Worm (Caenorhabditis elegans): ENCODE results near the gene set-22.

Gene set-22

ce11 chrV:10432607-10433006 lies 4.1 kb upstream of the set-22 start (continued):
- TF ChIP-seq R02D3.7 (tag; optimal IDR thresholded peaks at IDR 0.05) (no peak), fkh-10 (GFP tag; optimal IDR thresholded peaks at IDR 0.05) (no peak), nhr-42 (GFP tag; IDR thresholded peaks at IDR 0.05) (no peak), php-3 (GFP tag; IDR thresholded peaks at IDR 0.05) (peak; percentile 89), unc-130 (GFP tag; optimal IDR thresholded peaks at IDR 0.05) (no peak), vab-7 (GFP tag; IDR thresholded peaks at IDR 0.05) (no peak), nhr-28 (tag; optimal IDR thresholded peaks at IDR 0.05) (peak; percentile 87), lin-38 (GFP tag; IDR thresholded peaks at IDR 0.05) (no peak), mxl-3 (GFP tag; optimal IDR thresholded peaks at IDR 0.05) (no peak), ceh-44 (GFP tag; IDR thresholded peaks at IDR 0.05) (no peak), egl-43 (GFP tag; IDR thresholded peaks at IDR 0.05) (no peak), zag-1 (tag; optimal IDR thresholded peaks at IDR 0.05) (no peak), egl-27 (tag; optimal IDR thresholded peaks at IDR 0.05) (no peak), nhr-111 (GFP tag; optimal IDR thresholded peaks at IDR 0.05) (no peak), T26A8.4 (GFP tag; IDR thresholded peaks at IDR 0.05) (no peak), nhr-25 (tag; optimal IDR thresholded peaks at IDR 0.05; ENCODE audit: borderline replicate concordance, insufficient read depth) (no peak), madf-5 (GFP tag; IDR thresholded peaks at IDR 0.05) (no peak), F49E8.2 (tag; optimal IDR thresholded peaks at IDR 0.05; ENCODE audit: borderline replicate concordance) (no peak), F26F4.8 (GFP tag; conservative IDR thresholded peaks at IDR 0.05) (no peak), nhr-41 (GFP tag; IDR thresholded peaks at IDR 0.05) (no peak), ces-1 (GFP tag; optimal IDR thresholded peaks at IDR 0.05) (no peak), ceh-28 (tag; optimal IDR thresholded peaks at IDR 0.05) (no peak), daf-16 (GFP tag; optimal IDR thresholded peaks at IDR 0.05) (peak in 1 of 2 experiments; percentile 6), daf-16 (tag; optimal IDR thresholded peaks at IDR 0.05) (peak; percentile 91), zfp-2 (tag; optimal IDR thresholded peaks at IDR 0.05) (no peak), jun-1 (tag; optimal IDR thresholded peaks at IDR 0.05) (no peak), arid-1 (GFP tag; conservative IDR thresholded peaks at IDR 0.05) (no peak), ceh-32 (tag; optimal IDR thresholded peaks at IDR 0.05; ENCODE audit: poor library complexity) (no peak), nhr-76 (tag; optimal IDR thresholded peaks at IDR 0.05) (no peak), nhr-11 (tag; optimal IDR thresholded peaks at IDR 0.05) (no peak), zip-2 (tag; optimal IDR thresholded peaks at IDR 0.05) (no peak), spr-3 (GFP tag; optimal IDR thresholded peaks at IDR 0.05) (no peak), hlh-11 (tag; optimal IDR thresholded peaks at IDR 0.05) (peak; percentile 74), pha-4 (GFP tag; IDR thresholded peaks at IDR 0.05) (peak; percentile 34; the same call in 1 of the 2 replicates), pha-4 (tag; optimal IDR thresholded peaks at IDR 0.05) (no peak), skn-1 (tag; optimal IDR thresholded peaks at IDR 0.05) (no peak), ztf-7 (tag; optimal IDR thresholded peaks at IDR 0.05) (no peak), unc-39 (tag; optimal IDR thresholded peaks at IDR 0.05) (no peak), zip-11 (GFP tag; IDR thresholded peaks at IDR 0.05) (no peak), mdt-29 (GFP tag; IDR thresholded peaks at IDR 0.05) (no peak), mes-2 (tag; optimal IDR thresholded peaks at IDR 0.05; ENCODE audit: poor library complexity, severe bottlenecking) (no peak), daf-8 (GFP tag; IDR thresholded peaks at IDR 0.05) (no peak), rbr-2 (tag; optimal IDR thresholded peaks at IDR 0.05) (no peak), F10B5.3 (tag; optimal IDR thresholded peaks at IDR 0.05) (no peak), lim-7 (GFP tag; IDR thresholded peaks at IDR 0.05) (no peak), snpc-1.2 (GFP tag; IDR thresholded peaks at IDR 0.05) (no peak), ZK337.2 (GFP tag; IDR thresholded peaks at IDR 0.05) (no peak), hlh-30 (tag; optimal IDR thresholded peaks at IDR 0.05; ENCODE audit: insufficient read depth) (peak; percentile 31), Y105C5A.15 (GFP tag; IDR thresholded peaks at IDR 0.05) (no peak), F37D6.2 (tag; optimal IDR thresholded peaks at IDR 0.05) (no peak), lin-39 (tag; optimal IDR thresholded peaks at IDR 0.05) (no peak), lin-29 (GFP tag; IDR thresholded peaks at IDR 0.05) (no peak), ceh-62 (tag; optimal IDR thresholded peaks at IDR 0.05) (no peak)
